Worm (Caenorhabditis elegans) whole organism, L1 larva: ENCODE data around the gene str-97.

Experiments
- F16B12.6 ChIP-seq: fragments of 150-350 bp; optimal IDR thresholded peaks from 2 replicates; lab custom pipeline; 2014; ENCODE audit warnings: missing biosample characterization, missing genetic modification characterization
- ces-1 ChIP-seq: fragments of 150-350 bp; optimal IDR thresholded peaks from 2 replicates; lab custom pipeline; 2014; ENCODE audit warnings: missing biosample characterization, missing genetic modification reagents, missing genetic modification characterization
- dpl-1 ChIP-seq, 3 experiments: fragments of 150-350 bp in 2 of 3; sonication (generic microtip) in 1 of 3; optimal IDR thresholded peaks; 2 replicates each; lab custom pipeline; 2014 to 2017; ENCODE audit warnings: missing biosample characterization in 3 of 3, missing genetic modification characterization in 3 of 3, missing genetic modification reagents in 3 of 3
- efl-1 ChIP-seq, 4 experiments: fragments of 150-350 bp; optimal IDR thresholded peaks in 3 of 4; peaks in 1 of 4; 1 replicate in 1 of 4; 2 replicates in 3 of 4; lab custom pipeline; 2014; ENCODE audit warnings: missing biosample characterization in 2 of 4, missing genetic modification characterization in 2 of 4, missing genetic modification reagents in 2 of 4
- elt-2 ChIP-seq: sonication (generic microtip); optimal IDR thresholded peaks from 2 replicates; lab custom pipeline; 2016; ENCODE audit warnings: missing genetic modification characterization, mild to moderate bottlenecking, inconsistent platforms, missing compliant biosample characterization, missing genetic modification reagents
- elt-3 ChIP-seq, 6 experiments: fragments of 150-350 bp in 1 of 6; sonication (generic microtip); optimal IDR thresholded peaks; 2 replicates each; lab custom pipeline; 2017 to 2018; ENCODE audit warnings: missing biosample characterization in 6 of 6, missing genetic modification characterization in 6 of 6, inconsistent platforms in 1 of 6
- ets-5 ChIP-seq: fragments of 200-800 bp; sonication (Bioruptor generic); IDR thresholded peaks from 2 replicates; pipeline ENCODE4 v1.3.6; 2022; ENCODE audit warnings: missing genetic modification characterization, missing compliant biosample characterization
- fkh-10 ChIP-seq: sonication (generic microtip); optimal IDR thresholded peaks from 2 replicates; lab custom pipeline; 2017; ENCODE audit warnings: missing biosample characterization, missing genetic modification reagents, missing genetic modification characterization
- fkh-8 ChIP-seq: sonication (generic microtip); optimal IDR thresholded peaks from 2 replicates; lab custom pipeline; 2016; ENCODE audit warnings: mild to moderate bottlenecking, missing genetic modification characterization, missing compliant biosample characterization
- fos-1 ChIP-seq: fragments of 150-350 bp; optimal IDR thresholded peaks from 2 replicates; lab custom pipeline; 2014; ENCODE audit warnings: missing biosample characterization, missing genetic modification characterization
- hlh-4 ChIP-seq: sonication (generic microtip); optimal IDR thresholded peaks from 2 replicates; lab custom pipeline; 2016; ENCODE audit warnings: mild to moderate bottlenecking, missing genetic modification characterization, missing compliant biosample characterization
- lsy-2 ChIP-seq, 2 experiments: fragments of 150-350 bp; optimal IDR thresholded peaks; 2 replicates each; lab custom pipeline; 2014; ENCODE audit warnings: missing biosample characterization in 2 of 2, missing genetic modification characterization in 2 of 2
- mdl-1 ChIP-seq, 2 experiments: fragments of 150-350 bp; optimal IDR thresholded peaks; 2 replicates each; lab custom pipeline; 2014 to 2017; ENCODE audit warnings: missing biosample characterization in 2 of 2, missing genetic modification characterization in 2 of 2, inconsistent platforms in 1 of 2
- nhr-11 ChIP-seq: fragments of 150-350 bp; optimal IDR thresholded peaks from 2 replicates; lab custom pipeline; 2014; ENCODE audit warnings: missing biosample characterization, missing genetic modification characterization
- nhr-19 ChIP-seq: fragments of 200-800 bp; sonication (Bioruptor generic); conservative IDR thresholded peaks from 2 replicates; pipeline ENCODE4 v1.3.6; 2022; ENCODE audit warnings: missing genetic modification characterization, missing compliant biosample characterization
- nhr-20 ChIP-seq: sonication (generic microtip); optimal IDR thresholded peaks from 2 replicates; lab custom pipeline; 2016; ENCODE audit warnings: mild to moderate bottlenecking, missing genetic modification characterization, missing compliant biosample characterization
- nhr-28 ChIP-seq: fragments of 150-350 bp; optimal IDR thresholded peaks from 2 replicates; lab custom pipeline; 2014; ENCODE audit warnings: missing biosample characterization, missing genetic modification characterization
- nhr-85 ChIP-seq: sonication (generic microtip); peaks from one replicate; lab custom pipeline; 2016; ENCODE audit warnings: missing genetic modification characterization, inconsistent platforms, missing compliant biosample characterization
- pag-3 ChIP-seq: sonication (generic microtip); optimal IDR thresholded peaks from 2 replicates; lab custom pipeline; 2017; ENCODE audit warnings: missing genetic modification characterization, mild to moderate bottlenecking, missing compliant biosample characterization, antibody characterized with exemption, borderline replicate concordance; ENCODE audit not compliant: insufficient read depth
- pax-3 ChIP-seq: fragments of 200-800 bp; sonication (Bioruptor generic); optimal IDR thresholded peaks from 2 replicates; lab custom pipeline; 2018; ENCODE audit warnings: mild to moderate bottlenecking, missing genetic modification characterization, moderate library complexity, missing compliant biosample characterization
- pqm-1 ChIP-seq: sonication (generic microtip); optimal IDR thresholded peaks from 3 replicates; lab custom pipeline; 2017; ENCODE audit warnings: missing biosample characterization, missing genetic modification characterization
- rnt-1 ChIP-seq: sonication (generic microtip); optimal IDR thresholded peaks from 2 replicates; lab custom pipeline; 2016; ENCODE audit warnings: mild to moderate bottlenecking, missing genetic modification characterization, moderate library complexity, missing compliant biosample characterization
- tlp-1 ChIP-seq: fragments of 150-350 bp; optimal IDR thresholded peaks from 2 replicates; lab custom pipeline; 2014; ENCODE audit warnings: missing biosample characterization, missing genetic modification characterization
- unc-130 ChIP-seq: fragments of 150-350 bp; optimal IDR thresholded peaks from 2 replicates; lab custom pipeline; 2017; ENCODE audit warnings: missing biosample characterization, missing genetic modification characterization, inconsistent platforms
- unc-62 ChIP-seq: fragments of 150-350 bp; optimal IDR thresholded peaks from 2 replicates; lab custom pipeline; 2014; ENCODE audit warnings: missing biosample characterization, missing genetic modification reagents, missing genetic modification characterization
- unc-86 ChIP-seq: sonication (generic microtip); optimal IDR thresholded peaks from 2 replicates; lab custom pipeline; 2016; ENCODE audit warnings: missing genetic modification characterization, missing compliant biosample characterization
- unc-98 ChIP-seq: fragments of 200-800 bp; sonication (Bioruptor generic); IDR thresholded peaks from 2 replicates; pipeline ENCODE4 v1.3.6; 2022; ENCODE audit warnings: missing genetic modification characterization, missing compliant biosample characterization
- zip-4 ChIP-seq: fragments of 200-800 bp; sonication (Bioruptor generic); optimal IDR thresholded peaks from 2 replicates; lab custom pipeline; 2018; ENCODE audit warnings: mild to moderate bottlenecking, missing genetic modification characterization, moderate library complexity, missing compliant biosample characterization
- ztf-11 ChIP-seq, 2 experiments: sonication (generic microtip); optimal IDR thresholded peaks; 2 replicates each; lab custom pipeline; 2016 to 2017; ENCODE audit warnings: missing genetic modification characterization in 2 of 2, missing biosample characterization in 1 of 2, missing compliant biosample characterization in 1 of 2
- ztf-4 ChIP-seq: fragments of 150-350 bp; optimal IDR thresholded peaks from 2 replicates; lab custom pipeline; 2014; ENCODE audit warnings: missing biosample characterization, missing genetic modification characterization

The str-97 gene

DNA sequence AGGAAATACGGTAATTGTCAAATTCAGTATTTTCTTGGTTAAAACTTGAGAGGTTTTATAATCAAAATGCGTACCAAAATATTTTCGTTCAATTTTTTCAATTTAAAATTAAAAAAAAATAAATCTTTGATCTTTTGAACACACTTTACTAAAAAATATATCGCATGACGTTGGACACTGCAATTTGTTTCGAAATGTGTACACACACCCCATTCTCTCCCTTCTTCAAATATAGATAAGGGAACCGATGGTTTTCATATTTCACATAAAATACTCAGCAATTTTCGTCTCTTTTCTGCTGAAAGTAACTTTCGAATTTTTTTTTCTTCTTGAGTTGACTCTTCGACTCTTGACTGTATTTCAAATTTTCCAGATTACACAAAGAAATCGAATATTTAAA is 33.6 kb downstream of the str-97 start:
- TF ChIP-seq efl-1 (optimal IDR thresholded peaks at IDR 0.05; lab: Kevin White, UChicago) (no peak), efl-1 (GFP tag; optimal IDR thresholded peaks at IDR 0.05 in 1 of 2; lab: Kevin White, UChicago) (peak in 1 of 2 experiments; percentile 22), unc-130 (no peak)

ce11 chrV:16120922-16121321 is 34.1 kb downstream of the str-97 start, which contains the start of gene skr-3:
skr-3 (plus strand) TSS chrV:16121084.
- TF ChIP-seq F16B12.6 (no peak), elt-2 (tag; lab: Kevin White, UChicago) (peak; percentile 50), nhr-85 (tag; lab: Kevin White, UChicago) (peak; percentile 60)
- TF ChIP-seq, all 84 proteins: peak for 2

DNA sequence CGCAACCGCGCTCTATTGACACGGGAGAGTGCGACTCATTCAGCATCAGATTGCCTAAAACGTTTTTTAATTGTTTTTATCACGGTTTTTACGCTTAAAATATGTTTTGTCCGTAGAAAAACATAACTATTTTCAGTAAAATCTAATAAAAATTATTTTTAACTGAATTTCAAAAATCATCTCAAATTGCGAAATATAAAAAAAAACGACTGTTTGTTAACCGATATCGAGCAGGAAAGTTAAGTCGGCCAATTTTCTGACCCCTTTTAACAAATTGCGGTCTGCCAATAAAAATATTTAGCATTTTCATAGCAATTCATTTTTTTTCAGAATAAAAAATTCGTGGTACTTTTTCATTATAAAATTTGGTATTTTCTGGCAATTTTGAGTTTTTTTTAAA is 34.5 kb downstream of the str-97 start:
- TF ChIP-seq zip-4 (GFP tag; lab: Kevin White, UChicago), result peak; percentile 82
- no peak for TF ChIP-seq dpl-1 (GFP tag; optimal IDR thresholded peaks at IDR 0.05; lab: Kevin White, UChicago)

DNA sequence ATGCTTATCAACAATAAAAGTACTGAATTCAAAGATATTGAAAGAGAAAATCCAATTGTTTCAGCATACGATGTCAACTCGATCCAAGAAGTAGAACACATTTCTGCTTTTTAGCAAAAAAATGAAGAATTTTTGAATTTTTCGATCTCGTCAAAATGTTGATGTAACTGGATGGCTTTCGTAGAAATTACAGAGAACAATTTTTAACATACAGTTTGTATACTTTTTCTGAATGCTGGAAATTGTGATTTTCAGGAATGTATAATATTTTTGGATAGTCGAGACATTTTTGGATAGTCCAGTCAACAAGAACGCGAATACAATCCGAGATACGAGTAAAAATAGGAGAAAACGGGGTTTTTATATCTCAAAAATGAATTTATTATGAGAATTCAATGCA is 36.4 kb downstream of the str-97 start, which contains the start of gene str-103:
TSS of gene str-103 (minus strand) at position 101 of the 400 bp plus-strand sequence.
- TF ChIP-seq ztf-11 (tag; optimal IDR thresholded peaks at IDR 0.05; lab: Kevin White, UChicago) (no peak), lsy-2 (tag; optimal IDR thresholded peaks at IDR 0.05; lab: Kevin White, UChicago) (no peak), pax-3 (tag; lab: Kevin White, UChicago) (no peak), nhr-11 (tag; lab: Kevin White, UChicago) (no peak), unc-98 (no peak)

- TF ChIP-seq unc-86 (tag; lab: Kevin White, UChicago) (no peak), F16B12.6 (no peak), mdl-1 (tag; optimal IDR thresholded peaks at IDR 0.05; lab: Kevin White, UChicago) (no peak), tlp-1 (tag; lab: Kevin White, UChicago) (no peak), unc-62 (no peak), rnt-1 (tag; lab: Kevin White, UChicago) (no peak), nhr-28 (no peak), fkh-10 (GFP tag; lab: Kevin White, UChicago) (no peak), ztf-4 (tag; lab: Kevin White, UChicago) (no peak), pag-3 (tag; lab: Kevin White, UChicago) (no peak), nhr-20 (tag; lab: Kevin White, UChicago) (no peak), elt-2 (tag; lab: Kevin White, UChicago) (no peak), fos-1 (no peak), ces-1 (GFP tag; lab: Kevin White, UChicago) (no peak), hlh-4 (no peak), ets-5 (GFP tag; lab: Robert Waterston, UW) (no peak), ztf-11 (tag; optimal IDR thresholded peaks at IDR 0.05; lab: Kevin White, UChicago) (no peak), fkh-8 (tag; lab: Kevin White, UChicago) (no peak), elt-3 (tag; optimal IDR thresholded peaks at IDR 0.05; lab: Kevin White, UChicago) (no peak)
Observed at ce11 chrV:16115381-16115780, 39.6 kb downstream of the str-97 start, which contains the start of gene str-25. str-25 (plus strand) TSS chrV:16115681.

DNA sequence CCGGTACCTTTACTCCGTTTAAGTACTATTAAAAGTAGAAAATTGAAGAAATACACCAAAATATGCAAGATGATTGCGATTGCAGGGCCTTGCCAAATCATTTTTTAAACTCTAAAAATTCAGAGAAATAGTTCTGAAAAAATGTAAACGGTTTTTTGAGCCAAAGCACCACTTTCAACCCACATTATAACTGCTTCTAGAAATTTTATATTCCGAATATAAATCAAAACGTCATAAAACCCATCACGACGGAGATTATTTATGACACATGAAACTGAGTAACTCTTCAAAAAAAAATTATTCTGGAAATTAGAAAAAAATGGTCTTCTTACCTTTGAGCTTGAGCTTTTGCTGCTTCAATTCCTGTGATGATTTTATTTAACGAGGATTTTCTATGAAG is 40.8 kb downstream of the str-97 start, which contains the start of gene srxa-16:
TSS of gene srxa-16 (minus strand) at position 101 of the 400 bp plus-strand sequence.
- no peak for TF ChIP-seq nhr-19 (GFP tag; lab: Robert Waterston, UW)
- no peak for TF ChIP-seq unc-86 (tag; lab: Kevin White, UChicago)
- TF ChIP-seq dpl-1 (GFP tag; optimal IDR thresholded peaks at IDR 0.05; lab: Kevin White, UChicago), result no peak
- TF ChIP-seq pqm-1 (tag; lab: Kevin White, UChicago), result no peak
